Worm (Caenorhabditis elegans) whole organism, mixed stage, embryonic: Measurements from ENCODE around the gene F47G9.6.

Source experiments
- nhr-28 ChIP-seq: fragments of 150-350 bp; optimal IDR thresholded peaks from 2 replicates; lab custom pipeline; 2014; ENCODE audit warnings: missing biosample characterization, missing genetic modification characterization
- ztf-11 ChIP-seq: fragments of 150-350 bp; optimal IDR thresholded peaks from 2 replicates; lab custom pipeline; 2014; ENCODE audit warnings: missing biosample characterization, missing genetic modification characterization

- TF ChIP-seq nhr-28 (tag; lab: Kevin White, UChicago) (no peak), ztf-11 (tag; lab: Kevin White, UChicago) (no peak)
Measured at ce11 chrV:11304200-11304599, 25.0 kb upstream of the F47G9.6 start.
